Fruit fly (Drosophila melanogaster): ENCODE data around the gene inaF-B.
"Not testable (repeated sequence)": the region's sequence is repeated elsewhere in the genome, so short reads cannot be mapped to it uniquely, and the experiment has no call there.

Gene inaF-B

DNA sequence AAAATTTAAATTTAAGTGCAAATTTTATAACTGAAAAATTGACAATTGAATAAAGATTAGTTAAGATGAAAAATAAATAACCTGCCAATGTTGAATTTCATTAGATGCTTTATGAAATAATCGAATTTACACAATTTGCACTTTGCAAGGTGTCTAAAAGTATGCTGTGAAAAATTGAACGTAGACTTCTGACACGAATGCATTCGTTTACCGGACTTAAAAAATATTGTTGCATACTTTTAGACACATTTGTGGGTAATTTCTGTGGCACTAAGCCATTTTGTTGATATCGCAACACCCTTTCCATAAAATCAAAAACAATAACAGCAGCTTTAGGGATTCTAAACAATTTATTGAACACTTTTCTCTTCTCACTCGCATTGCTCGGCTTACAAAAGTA lies 36.9 kb upstream of the inaF-B start:
- TF ChIP-seq fru (GFP tag; optimal IDR thresholded peaks at IDR 0.05) (no peak), Mio (GFP tag; optimal IDR thresholded peaks at IDR 0.05) (no peak), Hnf4 (GFP tag; optimal IDR thresholded peaks at IDR 0.05) (no peak), HLH106 (tag; optimal IDR thresholded peaks at IDR 0.05) (no peak), Vsx2 (GFP tag; optimal IDR thresholded peaks at IDR 0.05; ENCODE audit: partially characterized antibody) (no peak), Dif (GFP tag; optimal IDR thresholded peaks at IDR 0.05; ENCODE audit: partially characterized antibody) (no peak), h (GFP tag; optimal IDR thresholded peaks at IDR 0.05) (no peak), OdsH (GFP tag; optimal IDR thresholded peaks at IDR 0.05) (no peak), N (GFP tag; optimal IDR thresholded peaks at IDR 0.05) (no peak), dsf (GFP tag; optimal IDR thresholded peaks at IDR 0.05; ENCODE audit: borderline replicate concordance) (no peak), pan (optimal IDR thresholded peaks at IDR 0.05) (no peak), brk (GFP tag; optimal IDR thresholded peaks at IDR 0.05) (no peak), Myc (optimal IDR thresholded peaks at IDR 0.05) (no peak), sage (GFP tag; optimal IDR thresholded peaks at IDR 0.05) (no peak)

DNA sequence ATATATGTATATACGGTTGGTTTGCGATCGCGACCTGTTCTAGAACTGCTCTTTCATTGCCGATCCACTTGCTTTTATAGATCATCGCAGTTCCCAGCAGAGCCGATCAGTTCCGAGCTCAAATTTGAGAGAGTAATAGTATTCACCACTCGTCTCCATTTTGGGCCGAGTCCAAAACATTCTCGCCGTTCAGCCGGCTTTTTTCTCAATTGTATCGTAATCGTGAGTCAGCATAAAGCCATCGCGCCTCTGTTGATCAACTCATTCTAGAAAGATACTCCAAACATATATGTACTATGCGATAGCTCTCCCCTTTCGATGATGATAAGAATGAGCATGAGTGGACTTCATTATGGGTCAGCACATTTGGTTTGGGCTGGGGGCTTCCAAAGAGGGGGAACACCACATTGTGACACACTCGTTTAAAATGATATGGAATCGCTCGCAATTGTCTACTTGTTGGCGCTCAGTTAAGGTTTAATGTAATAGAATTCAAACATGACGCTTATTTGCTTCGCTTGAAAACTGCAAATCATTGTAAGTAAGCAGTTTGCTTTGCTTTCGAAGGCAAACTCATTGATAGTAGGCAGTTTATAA lies 32.1 kb upstream of the inaF-B start, which contains the start of gene CG9360:
TSS of gene CG9360 (minus strand) at position 51 of the 597 bp plus-strand sequence.
- TF ChIP-seq Sp1 (GFP tag; optimal IDR thresholded peaks at IDR 0.05): no peak
- no peak for TF ChIP-seq Rel (GFP tag; optimal IDR thresholded peaks at IDR 0.05)
- TF ChIP-seq Rel (tag; optimal IDR thresholded peaks at IDR 0.05): no peak
- no peak for TF ChIP-seq Dfd (GFP tag; optimal IDR thresholded peaks at IDR 0.05)
- TF ChIP-seq ey (GFP tag; optimal IDR thresholded peaks at IDR 0.05): no peak
- no peak for TF ChIP-seq rgr (GFP tag; optimal IDR thresholded peaks at IDR 0.05)
- no peak for TF ChIP-seq Dif (GFP tag; optimal IDR thresholded peaks at IDR 0.05; ENCODE audit: partially characterized antibody)
- no peak for TF ChIP-seq Hnf4 (GFP tag; optimal IDR thresholded peaks at IDR 0.05)

DNA sequence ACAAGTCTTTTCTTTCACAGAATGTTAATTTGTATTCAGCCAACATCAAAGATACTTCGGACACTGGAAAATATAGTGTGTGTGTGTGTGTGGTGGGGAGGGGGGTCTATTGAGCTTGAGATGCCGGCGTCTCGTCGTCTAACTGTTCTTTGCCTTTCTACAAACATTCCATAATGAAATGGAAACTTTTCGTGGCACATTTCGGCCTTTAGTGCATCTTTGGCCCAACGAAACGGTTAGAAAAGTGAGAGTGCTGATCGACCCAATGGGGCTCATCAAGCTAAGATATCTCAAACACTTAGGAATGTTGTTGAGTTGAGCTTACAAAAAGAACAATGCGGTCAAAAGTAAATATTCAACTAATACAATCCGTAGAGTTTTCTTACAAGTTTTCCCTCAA lies 24.3 kb upstream of the inaF-B start:
- TF ChIP-seq GATAd (GFP tag; optimal IDR thresholded peaks at IDR 0.05) (no peak), fru (GFP tag; optimal IDR thresholded peaks at IDR 0.05) (no peak), psq (GFP tag; optimal IDR thresholded peaks at IDR 0.05) (no peak), Dif (GFP tag; optimal IDR thresholded peaks at IDR 0.05; ENCODE audit: partially characterized antibody) (no peak), sv (GFP tag; optimal IDR thresholded peaks at IDR 0.05) (no peak), CrebA (GFP tag; optimal IDR thresholded peaks at IDR 0.05; ENCODE audit: borderline replicate concordance) (no peak), sage (GFP tag; optimal IDR thresholded peaks at IDR 0.05) (no peak), jim (GFP tag; optimal IDR thresholded peaks at IDR 0.05) (no peak), dl (GFP tag; optimal IDR thresholded peaks at IDR 0.05; ENCODE audit: insufficient read depth in 1 of 2, partially characterized antibody in 2 of 2) (no peak)

DNA sequence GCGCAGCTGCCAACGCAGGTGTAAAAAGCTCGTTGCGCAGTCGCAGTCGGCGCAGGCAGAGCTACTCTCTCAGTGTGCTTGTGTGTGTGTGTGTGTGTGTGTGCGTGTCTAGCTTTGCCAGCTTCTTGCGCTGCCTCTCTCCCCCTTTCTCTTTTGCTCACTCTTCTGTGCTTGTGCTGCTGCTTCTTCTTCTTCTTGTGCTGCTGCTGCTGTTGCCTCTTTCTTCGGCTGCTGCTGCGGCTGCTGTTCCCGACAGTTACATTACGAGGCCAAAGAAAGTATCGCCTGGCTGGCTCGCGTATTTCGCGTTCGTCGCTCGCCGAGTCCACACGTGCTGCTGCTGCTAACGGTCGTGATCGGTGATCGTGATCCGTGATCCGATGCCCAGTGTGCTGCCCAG lies 21.4 kb upstream of the inaF-B start, which contains the start of gene m:
TSS of gene m (plus strand) at position 301 of the 400 bp plus-strand sequence.
- TF ChIP-seq HLH106 (tag; optimal IDR thresholded peaks at IDR 0.05); lola (GFP tag; optimal IDR thresholded peaks at IDR 0.05); CG9705 (GFP tag; optimal IDR thresholded peaks at IDR 0.05): not testable (repeated sequence)

DNA sequence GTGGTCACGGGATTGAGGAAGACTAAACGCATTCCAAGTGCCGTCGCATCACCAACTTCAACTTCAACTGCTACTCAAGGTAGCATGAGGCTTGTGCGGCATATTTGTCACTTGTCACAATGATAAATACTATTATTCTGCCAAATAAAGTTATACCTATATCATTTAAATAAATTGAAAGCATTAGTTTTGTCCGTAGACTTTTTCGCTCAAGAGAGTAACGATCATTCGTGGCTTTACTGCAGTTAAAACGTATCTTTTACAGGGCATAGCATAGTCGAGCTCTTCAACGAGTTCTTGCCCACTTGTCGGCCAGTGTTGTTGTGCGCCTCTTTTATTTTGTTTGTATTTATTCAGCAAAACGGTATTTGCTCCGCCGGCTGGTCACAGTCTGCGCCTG lies 3.9 kb upstream of the inaF-B start:
- no peak for TF ChIP-seq dmrt93B (GFP tag; optimal IDR thresholded peaks at IDR 0.05)
- no peak for TF ChIP-seq CG9705 (GFP tag; optimal IDR thresholded peaks at IDR 0.05)
- no peak for TF ChIP-seq Dif (GFP tag; optimal IDR thresholded peaks at IDR 0.05; ENCODE audit: partially characterized antibody)
- no peak for TF ChIP-seq lola (GFP tag; optimal IDR thresholded peaks at IDR 0.05)
- TF ChIP-seq GATAd (GFP tag; optimal IDR thresholded peaks at IDR 0.05): no peak
- TF ChIP-seq Hr78 (GFP tag; optimal IDR thresholded peaks at IDR 0.05): no peak
- TF ChIP-seq HLH106 (tag; optimal IDR thresholded peaks at IDR 0.05): no peak
- TF ChIP-seq Hr83 (GFP tag; optimal IDR thresholded peaks at IDR 0.05; ENCODE audit: poor library complexity, severe bottlenecking): no peak
- no peak for TF ChIP-seq Dfd (GFP tag; optimal IDR thresholded peaks at IDR 0.05)
- TF ChIP-seq tai (GFP tag; optimal IDR thresholded peaks at IDR 0.05): no peak
- no peak for TF ChIP-seq jim (GFP tag; optimal IDR thresholded peaks at IDR 0.05)
